Worm (Caenorhabditis elegans) whole organism, late embryonic: Measurements from ENCODE around the gene str-79.

Experiments
- ceh-9 ChIP-seq: sonication (generic microtip); optimal IDR thresholded peaks from 2 replicates; lab custom pipeline; 2016; ENCODE audit warnings: mild to moderate bottlenecking, missing genetic modification characterization, inconsistent platforms, missing compliant biosample characterization
- elt-2 ChIP-seq: sonication (generic microtip); optimal IDR thresholded peaks from 2 replicates; lab custom pipeline; 2016; ENCODE audit warnings: missing genetic modification reagents, missing genetic modification characterization, missing compliant biosample characterization
- ets-4 ChIP-seq: sonication (generic microtip); optimal IDR thresholded peaks from 2 replicates; lab custom pipeline; 2016; ENCODE audit warnings: missing genetic modification characterization, missing compliant biosample characterization
- nhr-11 ChIP-seq: fragments of 150-350 bp; optimal IDR thresholded peaks from 2 replicates; lab custom pipeline; 2014; ENCODE audit warnings: missing biosample characterization, missing genetic modification characterization
- pha-4 ChIP-seq: fragments of 150-350 bp; optimal IDR thresholded peaks from 2 replicates; lab custom pipeline; 2018; ENCODE audit warnings: missing biosample characterization, missing genetic modification reagents, missing genetic modification characterization
- pqm-1 ChIP-seq: sonication (generic microtip); optimal IDR thresholded peaks from 2 replicates; lab custom pipeline; 2016; ENCODE audit warnings: missing genetic modification characterization, missing compliant biosample characterization

DNA sequence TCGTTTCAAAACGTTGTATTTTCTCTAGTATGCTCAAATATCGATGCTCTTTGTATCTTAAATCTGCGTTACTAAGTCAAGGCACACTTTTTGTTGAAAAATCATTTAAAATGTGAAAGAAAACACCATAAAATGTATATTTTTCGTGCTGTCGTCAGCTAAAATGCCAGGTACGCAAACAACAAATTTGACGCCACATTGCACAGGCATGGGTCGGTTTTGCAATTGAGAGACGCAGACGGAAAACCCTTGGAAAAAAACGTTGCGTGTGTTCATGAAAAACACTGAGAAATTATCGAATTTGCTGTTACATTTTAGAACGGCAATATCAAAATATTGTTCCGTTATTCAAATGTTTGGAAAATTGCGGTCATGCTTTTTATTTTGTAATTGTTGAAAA, 4.8 kb upstream of the str-79 start:
- TF ChIP-seq nhr-11 (tag; lab: Kevin White, UChicago) (no peak), pha-4 (tag; lab: Kevin White, UChicago) (no peak), pqm-1 (no peak), ceh-9 (tag; lab: Kevin White, UChicago) (no peak), ets-4 (no peak), elt-2 (tag; lab: Kevin White, UChicago) (no peak)
